Fruit fly (Drosophila melanogaster) whole organism, wandering third instar larva: ENCODE data around the gene CG13471.

Experiments
- CG32264 ChIP-seq: fragments of 200-800 bp; sonication (Bioruptor generic); optimal IDR thresholded peaks from 2 replicates; lab custom pipeline; 2016; ENCODE audit warnings: missing biosample characterization, missing genetic modification characterization
- CG9705 ChIP-seq: fragments of 200-800 bp; sonication (Bioruptor generic); optimal IDR thresholded peaks from 2 replicates; lab custom pipeline; 2018; ENCODE audit warnings: missing biosample characterization, mild to moderate bottlenecking, missing genetic modification characterization
- CrebA ChIP-seq: fragments of 200-800 bp; sonication (Bioruptor generic); optimal IDR thresholded peaks from 2 replicates; lab custom pipeline; 2016; ENCODE audit warnings: missing biosample characterization, mild to moderate bottlenecking, missing genetic modification characterization, borderline replicate concordance
- Dfd ChIP-seq: fragments of >200 bp; optimal IDR thresholded peaks from 2 replicates; lab custom pipeline; 2017; ENCODE audit warnings: missing biosample characterization, missing genetic modification characterization
- N ChIP-seq: fragments of >200 bp; optimal IDR thresholded peaks from 2 replicates; lab custom pipeline; 2018; ENCODE audit warnings: missing biosample characterization, missing external identifiers, missing genetic modification characterization
- OdsH ChIP-seq: fragments of 200-800 bp; sonication (Bioruptor generic); optimal IDR thresholded peaks from 2 replicates; lab custom pipeline; 2016; ENCODE audit warnings: missing biosample characterization, mild to moderate bottlenecking, missing genetic modification characterization
- br ChIP-seq: fragments of 200-800 bp; sonication (Bioruptor generic); optimal IDR thresholded peaks from 2 replicates; lab custom pipeline; 2016; ENCODE audit warnings: missing biosample characterization, missing genetic modification characterization
- pan ChIP-seq: fragments of >200 bp; optimal IDR thresholded peaks from 2 replicates; lab custom pipeline; 2017
- psq ChIP-seq: fragments of 200-800 bp; sonication (Bioruptor generic); optimal IDR thresholded peaks from 3 replicates; lab custom pipeline; 2017; ENCODE audit warnings: missing biosample characterization, mild to moderate bottlenecking, missing genetic modification characterization, moderate library complexity
- usp ChIP-seq: fragments of >200 bp; optimal IDR thresholded peaks from 2 replicates; lab custom pipeline; 2017; ENCODE audit warnings: missing biosample characterization, missing genetic modification characterization
- woc ChIP-seq: sonication (Bioruptor generic); optimal IDR thresholded peaks from 2 replicates; lab custom pipeline; 2016; ENCODE audit warnings: missing biosample characterization, mild to moderate bottlenecking, missing genetic modification characterization

DNA sequence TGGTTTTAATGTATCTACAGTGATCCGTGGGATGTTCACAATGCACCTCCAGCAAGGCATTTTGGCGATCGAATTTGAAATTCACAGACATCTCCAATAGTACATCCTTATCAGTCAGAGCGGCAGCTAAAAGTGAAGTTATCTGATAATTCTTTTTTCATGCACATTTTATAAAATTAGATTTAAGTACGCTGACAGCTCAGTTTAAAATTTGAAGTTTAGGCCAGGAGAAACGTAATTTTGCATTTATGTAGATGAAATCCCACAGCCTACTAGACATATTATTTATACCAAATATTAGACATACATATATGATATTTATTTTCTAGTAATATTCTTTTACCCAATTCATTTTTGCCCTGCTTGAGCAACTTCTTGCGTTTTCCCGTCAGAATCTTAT lies 27.6 kb upstream of the CG13471 start, which contains the start of gene Trl:
- TF ChIP-seq usp (no peak), br (no peak), N (GFP tag; lab: Kevin White, UChicago) (no peak), CG32264 (GFP tag; lab: Kevin White, UChicago) (no peak), Dfd (GFP tag; lab: Kevin White, UChicago) (no peak), pan (lab: Kevin White, UChicago) (no peak), OdsH (GFP tag; lab: Kevin White, UChicago) (no peak), CrebA (no peak), woc (no peak), psq (GFP tag; lab: Kevin White, UChicago) (no peak), CG9705 (GFP tag; lab: Kevin White, UChicago) (no peak)
